Worm (Caenorhabditis elegans): ENCODE measurements around the gene lpd-9.
A peak's percentile ranks its signal among the peaks of the same experiment; 100 is the strongest.

lpd-9 gene

DNA sequence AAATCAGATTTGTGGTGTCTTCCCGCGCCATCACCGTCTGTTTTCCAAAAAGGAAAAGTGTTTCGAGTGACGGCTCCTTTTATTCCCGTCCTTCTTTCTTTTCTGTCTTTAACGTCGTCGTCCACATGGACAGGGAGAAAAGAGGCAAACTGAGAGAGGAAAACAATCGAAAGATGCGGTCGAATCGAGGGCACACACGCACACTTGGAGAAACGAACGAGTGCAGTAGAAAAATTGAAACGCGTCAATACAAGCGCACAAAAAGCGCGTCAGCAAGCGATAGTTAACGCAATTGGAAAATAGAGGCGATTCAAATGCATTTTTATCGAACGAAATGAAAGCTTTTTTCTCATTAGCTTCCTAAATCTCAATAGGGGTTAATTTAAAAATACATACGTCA lies 42.3 kb upstream of the lpd-9 start:
- TF ChIP-seq lin-11 (tag; optimal IDR thresholded peaks at IDR 0.05) = peak; percentile 93
- TF ChIP-seq ZK546.5 (tag; optimal IDR thresholded peaks at IDR 0.05) = peak; percentile 12
- peak; percentile 44 for TF ChIP-seq ceh-82 (tag; optimal IDR thresholded peaks at IDR 0.05)
- TF ChIP-seq snpc-4 (tag; optimal IDR thresholded peaks at IDR 0.05) = peak; percentile 85
- peak; percentile 74 for TF ChIP-seq ama-1 (optimal IDR thresholded peaks at IDR 0.05)
- peak; percentile 42 for TF ChIP-seq R02D3.7 (tag; optimal IDR thresholded peaks at IDR 0.05)
- peak; percentile 31 for TF ChIP-seq nhr-10 (tag; optimal IDR thresholded peaks at IDR 0.05)
- peak; percentile 86 for TF ChIP-seq Y55F3AM.14 (GFP tag; optimal IDR thresholded peaks at IDR 0.05)
- TF ChIP-seq unc-62 (GFP tag; optimal IDR thresholded peaks at IDR 0.05) = peak; percentile 32
- no peak for TF ChIP-seq mbf-1 (tag; optimal IDR thresholded peaks at IDR 0.05)
- TF ChIP-seq unc-55 (GFP tag; optimal IDR thresholded peaks at IDR 0.05) = peak; percentile 94
- peak in 1 of 2 experiments; percentile 79 for TF ChIP-seq mdl-1 (tag; optimal IDR thresholded peaks at IDR 0.05)
- TF ChIP-seq peb-1 (tag; optimal IDR thresholded peaks at IDR 0.05) = no peak
- TF ChIP-seq nhr-11 (tag; optimal IDR thresholded peaks at IDR 0.05) = no peak
- TF ChIP-seq nhr-12 (tag; optimal IDR thresholded peaks at IDR 0.05) = peak; percentile 19
- TF ChIP-seq nhr-21 (tag; optimal IDR thresholded peaks at IDR 0.05) = peak; percentile 87
- TF ChIP-seq nhr-6 (tag; optimal IDR thresholded peaks at IDR 0.05) = peak; percentile 93
- TF ChIP-seq ztf-1 (GFP tag; conservative IDR thresholded peaks at IDR 0.05) = no peak
- no peak for TF ChIP-seq alr-1 (tag; optimal IDR thresholded peaks at IDR 0.05)
- TF ChIP-seq lin-13 (GFP tag; optimal IDR thresholded peaks at IDR 0.05) = peak; percentile 93
- TF ChIP-seq ztf-4 (tag; optimal IDR thresholded peaks at IDR 0.05) = peak; percentile 69
- TF ChIP-seq egl-27 (tag; optimal IDR thresholded peaks at IDR 0.05) = peak; percentile 87
- TF ChIP-seq gmeb-1 (tag; optimal IDR thresholded peaks at IDR 0.05) = peak; percentile 96
- TF ChIP-seq F13H6.1 (tag; optimal IDR thresholded peaks at IDR 0.05) = peak; percentile 94
- TF ChIP-seq C34F6.9 (tag; optimal IDR thresholded peaks at IDR 0.05) = peak; percentile 98
- TF ChIP-seq nhr-25 (tag; optimal IDR thresholded peaks at IDR 0.05) = peak; percentile 93
- peak; percentile 89 for TF ChIP-seq fos-1 (tag; optimal IDR thresholded peaks at IDR 0.05)
- TF ChIP-seq lsy-2 (tag; optimal IDR thresholded peaks at IDR 0.05) = peak; percentile 86 to 95
- peak; percentile 64 for TF ChIP-seq zag-1 (tag; optimal IDR thresholded peaks at IDR 0.05)
- peak; percentile 96 for TF ChIP-seq crh-2 (tag; optimal IDR thresholded peaks at IDR 0.05)
- TF ChIP-seq sem-4 (tag; optimal IDR thresholded peaks at IDR 0.05) = peak; percentile 95
- peak; percentile 87 for TF ChIP-seq mab-5 (tag; optimal IDR thresholded peaks at IDR 0.05)
- no peak for TF ChIP-seq elt-1 (tag; optimal IDR thresholded peaks at IDR 0.05)
- TF ChIP-seq elt-3 (tag; optimal IDR thresholded peaks at IDR 0.05) = no peak
- TF ChIP-seq nhr-23 (tag; optimal IDR thresholded peaks at IDR 0.05) = no peak
- peak; percentile 95 for TF ChIP-seq sma-9 (GFP tag; optimal IDR thresholded peaks at IDR 0.05)
- TF ChIP-seq sma-9 (tag; optimal IDR thresholded peaks at IDR 0.05) = no peak
- TF ChIP-seq blmp-1 (tag; optimal IDR thresholded peaks at IDR 0.05; ENCODE audit: insufficient read depth) = peak; percentile 52
- peak; percentile 86 for TF ChIP-seq ceh-16 (tag; optimal IDR thresholded peaks at IDR 0.05)
- peak; percentile 87 for TF ChIP-seq sma-3 (GFP tag; optimal IDR thresholded peaks at IDR 0.05)
- TF ChIP-seq aly-2 (tag; optimal IDR thresholded peaks at IDR 0.05) = no peak
- TF ChIP-seq nhr-77 (tag; optimal IDR thresholded peaks at IDR 0.05) = peak; percentile 48
- TF ChIP-seq nhr-129 (tag; optimal IDR thresholded peaks at IDR 0.05) = peak; percentile 97
- peak; percentile 2 for TF ChIP-seq lin-39 (tag; optimal IDR thresholded peaks at IDR 0.05)

DNA sequence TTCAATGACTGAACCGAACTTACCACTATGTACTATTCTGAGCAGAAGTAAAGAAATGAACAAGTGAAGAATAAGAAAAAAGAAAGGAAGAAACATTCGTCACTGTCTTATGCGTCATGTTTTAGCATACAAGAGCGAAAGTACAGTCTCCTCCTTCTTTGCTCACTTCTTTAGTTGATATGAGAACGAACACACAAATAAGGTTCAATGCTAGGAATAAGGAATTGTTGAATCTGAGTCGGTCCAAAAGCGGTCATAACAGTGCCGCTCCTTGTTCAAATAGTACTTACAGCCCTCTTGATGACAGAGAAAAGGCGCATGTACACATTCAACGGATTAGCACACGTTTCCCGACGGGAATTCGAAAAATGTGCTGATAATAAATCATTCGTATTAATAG lies 40.0 kb upstream of the lpd-9 start, which contains the start of gene F25D1.8:
TSS of gene F25D1.8 (plus strand) at position 301 of the 400 bp plus-strand sequence.
- no peak for TF ChIP-seq snpc-4 (tag; optimal IDR thresholded peaks at IDR 0.05)
- no peak for TF ChIP-seq C34F6.9 (tag; optimal IDR thresholded peaks at IDR 0.05)
- TF ChIP-seq ztf-11 (tag; optimal IDR thresholded peaks at IDR 0.05) = no peak
- TF ChIP-seq sma-3 (GFP tag; optimal IDR thresholded peaks at IDR 0.05) = no peak
- no peak for TF ChIP-seq F13H6.1 (tag; optimal IDR thresholded peaks at IDR 0.05)
- no peak for TF ChIP-seq ztf-4 (tag; optimal IDR thresholded peaks at IDR 0.05)

Data from whole organism, L2 larva.